Worm (Caenorhabditis elegans): ENCODE results near the gene F39F10.4.

F39F10.4 gene

DNA sequence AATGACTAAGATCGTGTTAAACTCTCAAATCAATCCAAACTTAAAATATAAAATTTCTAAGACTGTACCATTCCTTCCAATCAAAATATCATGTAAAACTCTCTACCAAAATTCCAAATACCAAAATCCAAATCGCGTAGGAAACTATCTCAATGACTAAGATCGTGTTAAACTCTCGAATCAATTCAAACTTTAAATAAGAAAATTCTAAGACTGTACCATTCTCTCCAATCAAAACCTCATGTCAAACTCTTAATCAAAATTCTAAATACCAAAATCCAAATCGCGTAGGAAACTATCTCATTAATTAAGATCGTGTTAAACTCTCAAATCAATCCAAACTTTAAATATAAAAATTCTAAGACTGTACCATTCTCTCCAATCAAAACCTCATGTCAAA is 34.4 kb upstream of the F39F10.4 start:
- TF ChIP-seq ceh-58 (GFP tag; IDR thresholded peaks at IDR 0.05): 0 out of 2 replicates have a peak, but pooled peaks have one; percentile 23

DNA sequence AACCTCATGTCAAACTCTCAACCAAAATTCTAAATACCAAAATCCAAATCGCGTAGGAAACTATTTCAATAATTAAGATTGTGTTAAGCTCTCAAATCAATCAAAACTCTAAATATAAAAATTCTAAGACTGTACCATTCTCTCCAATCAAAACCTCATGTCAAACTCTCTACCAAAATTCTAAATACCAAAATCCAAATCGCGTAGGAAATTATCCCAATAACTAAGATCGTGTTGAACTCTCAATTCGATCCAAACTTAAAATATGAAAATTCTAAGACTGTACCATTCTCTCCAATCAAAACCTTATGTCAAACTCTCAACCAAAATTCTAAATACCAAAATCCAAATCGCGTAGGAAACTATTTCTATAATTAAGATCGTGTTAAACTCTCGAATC is 28.8 kb upstream of the F39F10.4 start:
- TF ChIP-seq Y56A3A.18 (GFP tag; IDR thresholded peaks at IDR 0.05) (peak; percentile 62; the same call in 1 of the 2 replicates), nhr-120 (GFP tag; IDR thresholded peaks at IDR 0.05) (peak; percentile 82; the same call in 1 of the 2 replicates), attf-3 (GFP tag; conservative IDR thresholded peaks at IDR 0.05) (0 out of 2 replicates have a peak, but pooled peaks have one; percentile 27), ztf-28 (GFP tag; IDR thresholded peaks at IDR 0.05) (peak; percentile 71; the same call in 1 of the 2 replicates), hmg-1.2 (GFP tag; IDR thresholded peaks at IDR 0.05) (peak; percentile 28; the same call in 1 of the 2 replicates), F39B2.1 (GFP tag; IDR thresholded peaks at IDR 0.05) (peak; percentile 77), aptf-2 (GFP tag; conservative IDR thresholded peaks at IDR 0.05) (peak; percentile 79), ztf-25 (GFP tag; IDR thresholded peaks at IDR 0.05) (peak; percentile 77; the same call in 1 of the 2 replicates), bed-1 (GFP tag; IDR thresholded peaks at IDR 0.05) (0 out of 2 replicates have a peak, but pooled peaks have one; percentile 82), B0019.2 (GFP tag; conservative IDR thresholded peaks at IDR 0.05) (peak; percentile 67), nfyb-1 (GFP tag; IDR thresholded peaks at IDR 0.05) (peak; percentile 88), D2030.7 (GFP tag; IDR thresholded peaks at IDR 0.05) (peak; percentile 18; the same call in 1 of the 2 replicates), let-526 (GFP tag; IDR thresholded peaks at IDR 0.05) (peak; percentile 91), aptf-3 (GFP tag; IDR thresholded peaks at IDR 0.05) (0 out of 2 replicates have a peak, but pooled peaks have one; percentile 52), cebp-2 (GFP tag; IDR thresholded peaks at IDR 0.05) (peak; percentile 67; the same call in 1 of the 2 replicates), ceh-40 (GFP tag; IDR thresholded peaks at IDR 0.05) (peak; percentile 83; the same call in 1 of the 2 replicates), ceh-91 (GFP tag; IDR thresholded peaks at IDR 0.05) (peak; percentile 30; the same call in 1 of the 2 replicates), C17E4.6 (GFP tag; IDR thresholded peaks at IDR 0.05) (0 out of 2 replicates have a peak, but pooled peaks have one; percentile 29), Y53G8AR.9 (GFP tag; conservative IDR thresholded peaks at IDR 0.05) (peak; percentile 80), hsf-1 (GFP tag; IDR thresholded peaks at IDR 0.05) (peak; percentile 53; the same call in 1 of the 2 replicates), pbrm-1 (GFP tag; IDR thresholded peaks at IDR 0.05) (peak; percentile 81), madf-6 (GFP tag; IDR thresholded peaks at IDR 0.05) (peak; percentile 54), madf-3 (GFP tag; IDR thresholded peaks at IDR 0.05) (peak; percentile 88), egl-18 (GFP tag; IDR thresholded peaks at IDR 0.05) (peak; percentile 80), rcor-1 (GFP tag; IDR thresholded peaks at IDR 0.05) (0 out of 2 replicates have a peak, but pooled peaks have one; percentile 23), ceh-58 (GFP tag; IDR thresholded peaks at IDR 0.05) (peak; percentile 66), ekl-4 (GFP tag; IDR thresholded peaks at IDR 0.05) (peak; percentile 58; the same call in 1 of the 2 replicates), ceh-100 (GFP tag; IDR thresholded peaks at IDR 0.05) (peak; percentile 49), attf-6 (GFP tag; IDR thresholded peaks at IDR 0.05) (peak; percentile 70), Y67H2A.10 (GFP tag; conservative IDR thresholded peaks at IDR 0.05) (peak; percentile 67; the same call in 1 of the 2 replicates), Y79H2A.3 (GFP tag; conservative IDR thresholded peaks at IDR 0.05) (peak; percentile 75; the same call in 1 of the 2 replicates), egl-44 (GFP tag; IDR thresholded peaks at IDR 0.05) (peak; percentile 61; the same call in 1 of the 2 replicates), Y95B8A.8 (GFP tag; IDR thresholded peaks at IDR 0.05) (peak; percentile 60; the same call in 1 of the 2 replicates), lin-26 (GFP tag; IDR thresholded peaks at IDR 0.05) (peak; percentile 75)

DNA sequence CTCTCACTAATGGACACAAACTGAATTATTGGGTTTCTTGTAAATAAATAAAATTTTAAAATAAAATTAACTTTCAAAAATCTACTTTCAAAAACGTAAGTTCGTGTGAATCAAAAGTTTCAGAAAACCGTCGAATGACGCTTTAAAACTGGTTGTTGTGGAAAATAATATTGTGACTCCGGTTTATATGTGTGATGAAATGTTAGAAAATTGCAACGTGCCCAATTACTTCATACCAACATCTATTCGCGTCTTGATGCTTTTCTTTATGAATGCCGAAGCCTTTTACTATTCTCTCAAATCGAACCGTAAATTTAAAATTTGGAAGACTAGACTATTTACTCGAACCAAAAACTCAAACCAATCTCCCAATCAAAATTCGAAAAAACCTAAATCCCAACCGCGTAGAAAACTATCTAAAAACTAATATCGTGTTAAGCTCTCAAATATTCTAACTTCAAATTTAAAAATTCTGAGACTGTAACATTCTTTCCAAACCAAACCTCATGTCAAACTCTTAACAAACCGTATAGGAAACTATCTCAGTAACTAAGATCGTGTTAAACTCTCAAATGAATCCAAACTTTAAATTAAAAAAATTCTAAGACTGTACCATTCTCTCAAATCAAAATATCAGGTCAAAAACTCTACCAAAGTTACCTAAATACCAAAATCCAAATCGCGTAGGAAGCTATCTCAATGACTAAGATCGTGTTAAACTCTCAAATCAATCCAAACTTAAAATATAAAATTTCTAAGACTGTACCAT is 27.9 kb upstream of the F39F10.4 start:
- TF ChIP-seq Y53G8AR.9 (GFP tag; conservative IDR thresholded peaks at IDR 0.05) (peak; percentile 91), pbrm-1 (GFP tag; IDR thresholded peaks at IDR 0.05) (peak; percentile 75), repo-1 (tag; optimal IDR thresholded peaks at IDR 0.05) (peak; percentile 16), Y79H2A.3 (GFP tag; conservative IDR thresholded peaks at IDR 0.05) (peak; percentile 66), ztf-6 (GFP tag; IDR thresholded peaks at IDR 0.05) (peak; percentile 34; the same call in 1 of the 2 replicates), ztf-22 (GFP tag; optimal IDR thresholded peaks at IDR 0.05) (no peak), snpc-1.1 (tag; optimal IDR thresholded peaks at IDR 0.05; ENCODE audit: insufficient read depth) (no peak), madf-10 (tag; optimal IDR thresholded peaks at IDR 0.05) (no peak), hmg-1.2 (GFP tag; IDR thresholded peaks at IDR 0.05) (peak; percentile 47; the same call in 1 of the 2 replicates), nhr-120 (GFP tag; IDR thresholded peaks at IDR 0.05) (peak; percentile 88; the same call in 1 of the 2 replicates), ZK185.1 (tag; optimal IDR thresholded peaks at IDR 0.05; ENCODE audit: poor library complexity, severe bottlenecking) (no peak), rpc-1 (optimal IDR thresholded peaks at IDR 0.05) (no peak), rpc-1 (tag; optimal IDR thresholded peaks at IDR 0.05) (no peak), efl-1 (GFP tag; optimal IDR thresholded peaks at IDR 0.05) (no peak), lin-40 (tag; optimal IDR thresholded peaks at IDR 0.05) (no peak)

Data from whole organism, young adult.